Fruit fly (Drosophila melanogaster) whole organism, prepupa: ENCODE data around the gene CG32633.

ENCODE experiments used
- Blimp-1 ChIP-seq: fragments of 200-800 bp; sonication (Bioruptor generic); optimal IDR thresholded peaks from 3 replicates; lab custom pipeline; 2017; ENCODE audit warnings: missing biosample characterization, missing genetic modification characterization, mild to moderate bottlenecking, moderate library complexity, missing genetic modification reagents
- CG10631 ChIP-seq: fragments of 200-800 bp; sonication (Bioruptor generic); optimal IDR thresholded peaks from 2 replicates; lab custom pipeline; 2016; ENCODE audit warnings: missing biosample characterization, missing genetic modification characterization
- CG10669 ChIP-seq: fragments of 200-800 bp; sonication (Bioruptor generic); optimal IDR thresholded peaks from 3 replicates; lab custom pipeline; 2018; ENCODE audit warnings: missing biosample characterization, mild to moderate bottlenecking, missing genetic modification characterization, moderate library complexity
- CG11902 ChIP-seq: fragments of 200-800 bp; sonication (Bioruptor generic); optimal IDR thresholded peaks from 3 replicates; lab custom pipeline; 2016; ENCODE audit warnings: missing biosample characterization, missing genetic modification characterization
- CG15336 ChIP-seq: fragments of 200-800 bp; sonication (Bioruptor generic); IDR thresholded peaks from 2 replicates; pipeline ENCODE4 v1.3.6; 2022; ENCODE audit warnings: missing biosample characterization, missing genetic modification characterization
- CG16779 ChIP-seq: fragments of 200-800 bp; sonication (Bioruptor generic); optimal IDR thresholded peaks from 3 replicates; lab custom pipeline; 2017; ENCODE audit warnings: missing biosample characterization, mild to moderate bottlenecking, missing genetic modification characterization
- CG3032 ChIP-seq: fragments of 200-800 bp; optimal IDR thresholded peaks from 2 replicates; lab custom pipeline; 2019; ENCODE audit warnings: missing biosample characterization, mild to moderate bottlenecking, missing genetic modification characterization, moderate library complexity
- CG31627 ChIP-seq: fragments of 200-800 bp; sonication (Bioruptor generic); optimal IDR thresholded peaks from 3 replicates; lab custom pipeline; 2016; ENCODE audit warnings: missing biosample characterization, missing genetic modification characterization
- CG32006 ChIP-seq: fragments of 200-800 bp; sonication (Bioruptor generic); optimal IDR thresholded peaks from 3 replicates; lab custom pipeline; 2017; ENCODE audit warnings: missing biosample characterization, mild to moderate bottlenecking, missing genetic modification characterization
- CG34406 ChIP-seq: fragments of 200-800 bp; sonication (Bioruptor generic); optimal IDR thresholded peaks from 3 replicates; lab custom pipeline; 2016; ENCODE audit warnings: missing biosample characterization, missing genetic modification characterization
- CG3919 ChIP-seq: fragments of 200-800 bp; sonication (Bioruptor generic); optimal IDR thresholded peaks from 3 replicates; lab custom pipeline; 2016; ENCODE audit warnings: missing biosample characterization, missing genetic modification characterization
- CG4318 ChIP-seq: fragments of 200-800 bp; sonication (Bioruptor generic); optimal IDR thresholded peaks from 3 replicates; lab custom pipeline; 2017; ENCODE audit warnings: missing biosample characterization, mild to moderate bottlenecking, missing genetic modification characterization
- CG6163 ChIP-seq: fragments of 200-800 bp; sonication (Bioruptor generic); IDR thresholded peaks from 3 replicates; pipeline ENCODE4 v1.3.6; 2022; ENCODE audit warnings: missing biosample characterization, missing genetic modification characterization
- CG6276 ChIP-seq: fragments of 200-800 bp; sonication (Bioruptor generic); optimal IDR thresholded peaks from 2 replicates; lab custom pipeline; 2017; ENCODE audit warnings: missing biosample characterization, mild to moderate bottlenecking, missing genetic modification characterization
- CG6792 ChIP-seq: fragments of 200-800 bp; sonication (Bioruptor generic); optimal IDR thresholded peaks from 3 replicates; lab custom pipeline; 2016; ENCODE audit warnings: missing biosample characterization, missing genetic modification characterization
- CG6854 ChIP-seq: fragments of 200-800 bp; sonication (Bioruptor generic); optimal IDR thresholded peaks from 2 replicates; lab custom pipeline; 2017; ENCODE audit warnings: missing biosample characterization, mild to moderate bottlenecking, missing genetic modification characterization
- CG7368 ChIP-seq: fragments of 200-800 bp; sonication (Bioruptor generic); optimal IDR thresholded peaks from 3 replicates; lab custom pipeline; 2016; ENCODE audit warnings: missing biosample characterization, missing genetic modification characterization
- CG8119 ChIP-seq: fragments of 200-800 bp; sonication (Bioruptor generic); IDR thresholded peaks from 3 replicates; pipeline ENCODE4 v1.3.6; 2022; ENCODE audit warnings: missing biosample characterization, missing genetic modification characterization
- CG8632 ChIP-seq: fragments of 200-800 bp; sonication (Bioruptor generic); optimal IDR thresholded peaks from 3 replicates; lab custom pipeline; 2016; ENCODE audit warnings: missing biosample characterization, missing genetic modification characterization
- CG9139 ChIP-seq: fragments of 200-800 bp; sonication (Bioruptor generic); optimal IDR thresholded peaks from 3 replicates; lab custom pipeline; 2017; ENCODE audit warnings: missing biosample characterization, mild to moderate bottlenecking, missing genetic modification characterization
- Eip78C ChIP-seq: fragments of 200-800 bp; sonication (Bioruptor generic); peaks from one replicate; lab custom pipeline; 2016; ENCODE audit warnings: missing biosample characterization, missing genetic modification characterization
- Ets96B ChIP-seq: fragments of 200-800 bp; optimal IDR thresholded peaks from 2 replicates; lab custom pipeline; 2019; ENCODE audit warnings: missing biosample characterization, mild to moderate bottlenecking, missing genetic modification characterization, moderate library complexity
- Hr38 ChIP-seq: sonication (Bioruptor generic); optimal IDR thresholded peaks from 2 replicates; lab custom pipeline; 2016; ENCODE audit warnings: missing biosample characterization, missing genetic modification characterization
- Hr39 ChIP-seq: fragments of 200-800 bp; sonication (Bioruptor generic); optimal IDR thresholded peaks from 2 replicates; lab custom pipeline; 2016; ENCODE audit warnings: missing biosample characterization, missing genetic modification characterization
- Hr4 ChIP-seq: fragments of 200-800 bp; sonication (Bioruptor generic); optimal IDR thresholded peaks from 3 replicates; lab custom pipeline; 2016; ENCODE audit warnings: missing biosample characterization, missing genetic modification characterization
- Lpt ChIP-seq: fragments of 200-800 bp; sonication (Bioruptor generic); optimal IDR thresholded peaks from 3 replicates; lab custom pipeline; 2016; ENCODE audit warnings: missing biosample characterization, missing genetic modification characterization
- Met ChIP-seq: fragments of 200-800 bp; sonication (Bioruptor generic); optimal IDR thresholded peaks from 3 replicates; lab custom pipeline; 2016; ENCODE audit warnings: missing biosample characterization, missing genetic modification characterization
- OdsH ChIP-seq: fragments of 200-800 bp; sonication (Bioruptor generic); optimal IDR thresholded peaks from 3 replicates; lab custom pipeline; 2016; ENCODE audit warnings: missing biosample characterization, missing genetic modification characterization
- Smox ChIP-seq: fragments of 200-800 bp; sonication (Bioruptor generic); optimal IDR thresholded peaks from 3 replicates; lab custom pipeline; 2016; ENCODE audit warnings: missing biosample characterization, missing genetic modification characterization
- Sox102F ChIP-seq: fragments of 200-800 bp; sonication (Bioruptor generic); optimal IDR thresholded peaks from 2 replicates; lab custom pipeline; 2016; ENCODE audit warnings: missing biosample characterization, mild to moderate bottlenecking, missing genetic modification characterization
- Sox14 ChIP-seq: fragments of 200-800 bp; sonication (Bioruptor generic); optimal IDR thresholded peaks from 3 replicates; lab custom pipeline; 2016; ENCODE audit warnings: missing biosample characterization, missing genetic modification characterization
- Sox15 ChIP-seq: fragments of 200-800 bp; sonication (Bioruptor generic); optimal IDR thresholded peaks from 3 replicates; lab custom pipeline; 2016; ENCODE audit warnings: missing biosample characterization, missing genetic modification characterization
- achi ChIP-seq: fragments of 200-800 bp; sonication (Bioruptor generic); optimal IDR thresholded peaks from 3 replicates; lab custom pipeline; 2016; ENCODE audit warnings: missing biosample characterization, missing genetic modification characterization
- acj6 ChIP-seq: fragments of 200-800 bp; sonication (Bioruptor generic); optimal IDR thresholded peaks from 3 replicates; lab custom pipeline; 2016; ENCODE audit warnings: missing biosample characterization, missing genetic modification characterization
- cyc ChIP-seq: fragments of 200-800 bp; sonication (Bioruptor generic); optimal IDR thresholded peaks from 3 replicates; lab custom pipeline; 2016; ENCODE audit warnings: missing biosample characterization, missing genetic modification characterization
- dsx ChIP-seq: fragments of 200-800 bp; optimal IDR thresholded peaks from 3 replicates; lab custom pipeline; 2019; ENCODE audit warnings: missing biosample characterization, mild to moderate bottlenecking, missing genetic modification characterization, moderate library complexity; ENCODE audit not compliant: poor library complexity, severe bottlenecking
- esn ChIP-seq: fragments of 200-800 bp; sonication (Bioruptor generic); optimal IDR thresholded peaks from 2 replicates; lab custom pipeline; 2016; ENCODE audit warnings: missing biosample characterization, mild to moderate bottlenecking, missing genetic modification characterization, moderate library complexity
- fd59A ChIP-seq: fragments of 200-800 bp; sonication (Bioruptor generic); optimal IDR thresholded peaks from 2 replicates; lab custom pipeline; 2017; ENCODE audit warnings: missing biosample characterization, mild to moderate bottlenecking, missing genetic modification characterization, missing genetic modification reagents
- fd85E ChIP-seq: fragments of 200-800 bp; sonication (Bioruptor generic); optimal IDR thresholded peaks from 3 replicates; lab custom pipeline; 2016; ENCODE audit warnings: missing biosample characterization, missing genetic modification characterization
- lz ChIP-seq: fragments of 200-800 bp; sonication (Bioruptor generic); optimal IDR thresholded peaks from 3 replicates; lab custom pipeline; 2016; ENCODE audit warnings: missing biosample characterization, missing genetic modification characterization
- net ChIP-seq: fragments of 200-800 bp; sonication (Bioruptor generic); optimal IDR thresholded peaks from 3 replicates; lab custom pipeline; 2016; ENCODE audit warnings: missing biosample characterization, missing genetic modification characterization
- pdm3 ChIP-seq: fragments of 200-800 bp; sonication (Bioruptor generic); optimal IDR thresholded peaks from 3 replicates; lab custom pipeline; 2016; ENCODE audit warnings: missing biosample characterization, missing genetic modification characterization
- ss ChIP-seq, 2 experiments: fragments of 200-800 bp; sonication (Bioruptor generic); optimal IDR thresholded peaks; 2 replicates in 1 of 2; 3 replicates in 1 of 2; lab custom pipeline; 2017 to 2018; ENCODE audit warnings: mild to moderate bottlenecking in 2 of 2, missing biosample characterization in 2 of 2, missing genetic modification characterization in 2 of 2, moderate library complexity in 1 of 2
- svp ChIP-seq: fragments of 200-800 bp; sonication (Bioruptor generic); peaks from one replicate; lab custom pipeline; 2016; ENCODE audit warnings: missing biosample characterization, missing genetic modification characterization
- topi ChIP-seq: fragments of 200-800 bp; sonication (Bioruptor generic); optimal IDR thresholded peaks from 3 replicates; lab custom pipeline; 2016; ENCODE audit warnings: missing biosample characterization, missing genetic modification characterization

The CG32633 gene

dm6 chrX:13530199-13530788 lies 31.2 kb upstream of the CG32633 start, which contains the start of gene CG44428:
Gene CG44428 (minus strand): TSS chrX:13530249.
- TF ChIP-seq esn (GFP tag; lab: Kevin White, UChicago), result no peak
- no peak for TF ChIP-seq Lpt (GFP tag; lab: Kevin White, UChicago)
- TF ChIP-seq CG16779, result no peak
- TF ChIP-seq net (GFP tag; lab: Kevin White, UChicago), result no peak
- TF ChIP-seq CG8632 (GFP tag; lab: Kevin White, UChicago), result no peak
- TF ChIP-seq OdsH, result no peak
- TF ChIP-seq fd85E (GFP tag; lab: Kevin White, UChicago), result no peak
- no peak for TF ChIP-seq CG6276
- no peak for TF ChIP-seq Sox14 (GFP tag; lab: Kevin White, UChicago)
- no peak for TF ChIP-seq CG31627
- no peak for TF ChIP-seq lz
- TF ChIP-seq CG6854 (GFP tag; lab: Kevin White, UChicago), result no peak
- no peak for TF ChIP-seq CG9139 (GFP tag; lab: Kevin White, UChicago)

- no peak for TF ChIP-seq cyc (GFP tag; lab: Kevin White, UChicago)
- no peak for TF ChIP-seq Sox14 (GFP tag; lab: Kevin White, UChicago)
- TF ChIP-seq Hr38 (GFP tag; lab: Kevin White, UChicago), result no peak
- no peak for TF ChIP-seq CG4318 (GFP tag; lab: Kevin White, UChicago)
These were observed 27.4 kb upstream of the CG32633 start, which contains the start of gene CG15756 for dm6 chrX:13534100-13534499. Gene CG15756 (plus strand): TSS chrX:13534400.

dm6 chrX:13536776-13537175 lies 24.7 kb upstream of the CG32633 start:
- TF ChIP-seq CG34406 (GFP tag; lab: Kevin White, UChicago) (peak; percentile 16), net (GFP tag; lab: Kevin White, UChicago) (no peak), CG31627 (peak; percentile 2), dsx (peak; percentile 5), CG3032 (tag; lab: Kevin White, UChicago) (peak; percentile 5), Hr4 (GFP tag; lab: Kevin White, UChicago) (no peak), acj6 (GFP tag; lab: Kevin White, UChicago) (peak; percentile 16), lz (peak; percentile 1), CG7368 (GFP tag; lab: Kevin White, UChicago) (no peak), OdsH (peak; percentile 2), Eip78C (GFP tag; lab: Kevin White, UChicago) (peak; percentile 69), esn (GFP tag; lab: Kevin White, UChicago) (peak; percentile 37), CG32006 (GFP tag; lab: Kevin White, UChicago) (peak; percentile 6), CG3919 (GFP tag; lab: Kevin White, UChicago) (peak; percentile 7), CG4318 (GFP tag; lab: Kevin White, UChicago) (no peak), fd59A (no peak), Sox102F (peak; percentile 33), Hr39 (peak; percentile 26), Blimp-1 (GFP tag; lab: Kevin White, UChicago) (no peak), CG8632 (GFP tag; lab: Kevin White, UChicago) (no peak), CG16779 (no peak), svp (GFP tag; lab: Kevin White, UChicago) (peak; percentile 24), Sox15 (GFP tag; lab: Kevin White, UChicago) (no peak), topi (peak; percentile 11), Ets96B (tag; lab: Kevin White, UChicago) (peak; percentile 25), pdm3 (GFP tag; lab: Kevin White, UChicago) (peak; percentile 33), achi (GFP tag; lab: Kevin White, UChicago) (no peak), CG15336 (GFP tag; lab: Robert Waterston, UW) (no peak), CG10631 (peak; percentile 5), Smox (GFP tag; lab: Kevin White, UChicago) (peak; percentile 19), CG8119 (GFP tag; lab: Robert Waterston, UW) (no peak), CG10669 (GFP tag; lab: Kevin White, UChicago) (peak; percentile 20), CG6163 (GFP tag; lab: Robert Waterston, UW) (peak; percentile 65; the same call in 2 of the 3 replicates), ss (GFP tag; optimal IDR thresholded peaks at IDR 0.05; lab: Kevin White, UChicago) (peak in 1 of 2 experiments; percentile 6), CG6792 (peak; percentile 8), CG11902 (GFP tag; lab: Kevin White, UChicago) (no peak), Met (GFP tag; lab: Kevin White, UChicago) (peak; percentile 37)
